Worm (Caenorhabditis elegans): Measurements from ENCODE around the gene F21G4.3.

ce11 chrX:9933291-9934008 is 38.5 kb downstream of the F21G4.3 start:
- TF ChIP-seq flt-1 (GFP tag; IDR thresholded peaks at IDR 0.05) (no peak), tab-1 (GFP tag; IDR thresholded peaks at IDR 0.05) (no peak), ztf-29 (GFP tag; IDR thresholded peaks at IDR 0.05) (no peak), ztf-23 (GFP tag; IDR thresholded peaks at IDR 0.05) (no peak)
